Fruit fly (Drosophila melanogaster): ENCODE results near the gene CG18749.

The CG18749 gene

dm6 chr3R:8233370-8233773, 10.5 kb upstream of the CG18749 start, which contains the start of gene PolI (continued):
- TF ChIP-seq GATAd (GFP tag; optimal IDR thresholded peaks at IDR 0.05), result no peak
- TF ChIP-seq jim (GFP tag; optimal IDR thresholded peaks at IDR 0.05), result no peak
- peak; percentile 14 for TF ChIP-seq ey (GFP tag; optimal IDR thresholded peaks at IDR 0.05)
- TF ChIP-seq pan (optimal IDR thresholded peaks at IDR 0.05), result no peak
- TF ChIP-seq Mio (GFP tag; optimal IDR thresholded peaks at IDR 0.05), result no peak
- no peak for TF ChIP-seq brk (GFP tag; optimal IDR thresholded peaks at IDR 0.05)
- TF ChIP-seq sage (GFP tag; optimal IDR thresholded peaks at IDR 0.05), result peak; percentile 67

dm6 chr3R:8233864-8234263, 10.0 kb upstream of the CG18749 start:
- TF ChIP-seq rgr (GFP tag; optimal IDR thresholded peaks at IDR 0.05) (peak; percentile 41), Vsx2 (GFP tag; optimal IDR thresholded peaks at IDR 0.05; ENCODE audit: partially characterized antibody) (no peak), tai (GFP tag; optimal IDR thresholded peaks at IDR 0.05) (no peak), foxo (GFP tag; optimal IDR thresholded peaks at IDR 0.05) (peak in 1 of 2 experiments; percentile 21), Hnf4 (GFP tag; optimal IDR thresholded peaks at IDR 0.05) (peak; percentile 28), ey (GFP tag; optimal IDR thresholded peaks at IDR 0.05) (peak; percentile 36), br (GFP tag; optimal IDR thresholded peaks at IDR 0.05) (peak; percentile 18)

dm6 chr3R:8239472-8240301, 4.2 kb upstream of the CG18749 start:
- TF ChIP-seq dsf (GFP tag; optimal IDR thresholded peaks at IDR 0.05; ENCODE audit: borderline replicate concordance), result peak; percentile 29
- TF ChIP-seq Myc (optimal IDR thresholded peaks at IDR 0.05), result no peak
- no peak for TF ChIP-seq N (GFP tag; optimal IDR thresholded peaks at IDR 0.05)
- peak; percentile 87 for TF ChIP-seq HLH106 (tag; optimal IDR thresholded peaks at IDR 0.05)
- TF ChIP-seq Dfd (GFP tag; optimal IDR thresholded peaks at IDR 0.05), result no peak
- TF ChIP-seq sage (GFP tag; optimal IDR thresholded peaks at IDR 0.05), result peak; percentile 56
- TF ChIP-seq jim (GFP tag; optimal IDR thresholded peaks at IDR 0.05), result no peak
- peak in 1 of 2 experiments; percentile 90 for TF ChIP-seq foxo (GFP tag; optimal IDR thresholded peaks at IDR 0.05)
- peak; percentile 34 for TF ChIP-seq Mio (GFP tag; optimal IDR thresholded peaks at IDR 0.05)
- peak; percentile 39 for TF ChIP-seq Hr83 (GFP tag; optimal IDR thresholded peaks at IDR 0.05; ENCODE audit: poor library complexity, severe bottlenecking)
- peak; percentile 72 for TF ChIP-seq woc (GFP tag; optimal IDR thresholded peaks at IDR 0.05)
- no peak for TF ChIP-seq Vsx2 (GFP tag; optimal IDR thresholded peaks at IDR 0.05; ENCODE audit: partially characterized antibody)
- peak; percentile 49 for TF ChIP-seq Hnf4 (GFP tag; optimal IDR thresholded peaks at IDR 0.05)
- TF ChIP-seq br (GFP tag; optimal IDR thresholded peaks at IDR 0.05), result peak; percentile 74
- no peak for TF ChIP-seq dl (GFP tag; optimal IDR thresholded peaks at IDR 0.05; ENCODE audit: insufficient read depth in 1 of 2, partially characterized antibody in 2 of 2)
- TF ChIP-seq brk (GFP tag; optimal IDR thresholded peaks at IDR 0.05), result peak; percentile 63
- TF ChIP-seq sv (GFP tag; optimal IDR thresholded peaks at IDR 0.05), result peak; percentile 78
- peak; percentile 85 for TF ChIP-seq rgr (GFP tag; optimal IDR thresholded peaks at IDR 0.05)
- peak; percentile 32 for TF ChIP-seq Rel (GFP tag; optimal IDR thresholded peaks at IDR 0.05)
- TF ChIP-seq Rel (tag; optimal IDR thresholded peaks at IDR 0.05), result peak; percentile 49
- no peak for TF ChIP-seq GATAd (GFP tag; optimal IDR thresholded peaks at IDR 0.05)
- peak; percentile 71 for TF ChIP-seq Jra (GFP tag; optimal IDR thresholded peaks at IDR 0.05)
- no peak for TF ChIP-seq CrebA (GFP tag; optimal IDR thresholded peaks at IDR 0.05; ENCODE audit: borderline replicate concordance)
- peak; percentile 69 for TF ChIP-seq dmrt93B (GFP tag; optimal IDR thresholded peaks at IDR 0.05)
- no peak for TF ChIP-seq pan (optimal IDR thresholded peaks at IDR 0.05)
- no peak for TF ChIP-seq Abd-B (GFP tag; optimal IDR thresholded peaks at IDR 0.05)
- peak; percentile 83 for TF ChIP-seq ey (GFP tag; optimal IDR thresholded peaks at IDR 0.05)
- TF ChIP-seq psq (GFP tag; optimal IDR thresholded peaks at IDR 0.05), result peak; percentile 82
- TF ChIP-seq h (GFP tag; optimal IDR thresholded peaks at IDR 0.05), result peak; percentile 82
- peak; percentile 93 for TF ChIP-seq Sp1 (GFP tag; optimal IDR thresholded peaks at IDR 0.05)
- no peak for TF ChIP-seq usp (GFP tag; optimal IDR thresholded peaks at IDR 0.05)
- peak; percentile 84 for TF ChIP-seq OdsH (GFP tag; optimal IDR thresholded peaks at IDR 0.05)
- TF ChIP-seq Dif (GFP tag; optimal IDR thresholded peaks at IDR 0.05; ENCODE audit: partially characterized antibody), result no peak
- no peak for TF ChIP-seq lola (GFP tag; optimal IDR thresholded peaks at IDR 0.05)
- peak; percentile 44 for TF ChIP-seq fru (GFP tag; optimal IDR thresholded peaks at IDR 0.05)
- TF ChIP-seq Hr78 (GFP tag; optimal IDR thresholded peaks at IDR 0.05), result no peak
- no peak for TF ChIP-seq tai (GFP tag; optimal IDR thresholded peaks at IDR 0.05)
- peak; percentile 66 for TF ChIP-seq CG9705 (GFP tag; optimal IDR thresholded peaks at IDR 0.05)
- TF ChIP-seq CG32264 (GFP tag; optimal IDR thresholded peaks at IDR 0.05), result peak; percentile 43

Data from whole organism, wandering third instar larva.